Worm (Caenorhabditis elegans) whole organism, mixed stage, embryonic: ENCODE results near the gene ZC443.3.

Experiments
- M03D4.4 ChIP-seq: sonication (generic microtip); optimal IDR thresholded peaks from 2 replicates; lab custom pipeline; 2017; ENCODE audit warnings: mild to moderate bottlenecking, missing genetic modification characterization, missing compliant biosample characterization
- bed-3 ChIP-seq: fragments of 200-800 bp; sonication (Bioruptor generic); optimal IDR thresholded peaks from 3 replicates; lab custom pipeline; 2018; ENCODE audit warnings: mild to moderate bottlenecking, missing genetic modification characterization, moderate library complexity, missing compliant biosample characterization
- blmp-1 ChIP-seq: fragments of 150-350 bp; optimal IDR thresholded peaks from 2 replicates; lab custom pipeline; 2014; ENCODE audit warnings: missing biosample characterization, missing genetic modification characterization
- ceh-39 ChIP-seq: fragments of 150-350 bp; optimal IDR thresholded peaks from 2 replicates; lab custom pipeline; 2014; ENCODE audit warnings: missing biosample characterization, missing genetic modification characterization
- ceh-43 ChIP-seq: fragments of 200-800 bp; sonication (Bioruptor generic); optimal IDR thresholded peaks from 2 replicates; lab custom pipeline; 2018; ENCODE audit warnings: mild to moderate bottlenecking, missing genetic modification characterization, moderate library complexity, missing compliant biosample characterization
- ceh-83 ChIP-seq: fragments of 200-800 bp; sonication (Bioruptor generic); optimal IDR thresholded peaks from 2 replicates; lab custom pipeline; 2018; ENCODE audit warnings: mild to moderate bottlenecking, missing genetic modification characterization, missing compliant biosample characterization
- ces-1 ChIP-seq: fragments of 150-350 bp; optimal IDR thresholded peaks from 2 replicates; lab custom pipeline; 2014; ENCODE audit warnings: missing biosample characterization, missing genetic modification reagents, missing genetic modification characterization
- cnd-1 ChIP-seq: fragments of 200-800 bp; sonication (Bioruptor generic); optimal IDR thresholded peaks from 2 replicates; lab custom pipeline; 2018; ENCODE audit warnings: mild to moderate bottlenecking, missing genetic modification characterization, missing compliant biosample characterization
- drap-1 ChIP-seq: fragments of 200-800 bp; sonication (Bioruptor generic); optimal IDR thresholded peaks from 3 replicates; lab custom pipeline; 2018; ENCODE audit warnings: mild to moderate bottlenecking, missing genetic modification characterization, missing compliant biosample characterization
- elt-1 ChIP-seq: sonication (generic microtip); optimal IDR thresholded peaks from 2 replicates; lab custom pipeline; 2017; ENCODE audit warnings: missing genetic modification characterization, mild to moderate bottlenecking, missing compliant biosample characterization, antibody characterized with exemption, moderate library complexity, borderline replicate concordance; ENCODE audit not compliant: insufficient read depth
- elt-3 ChIP-seq: fragments of 150-350 bp; optimal IDR thresholded peaks from 2 replicates; lab custom pipeline; 2014; ENCODE audit warnings: missing biosample characterization, missing genetic modification characterization
- flh-1 ChIP-seq: fragments of 200-800 bp; sonication (Bioruptor generic); optimal IDR thresholded peaks from 2 replicates; lab custom pipeline; 2018; ENCODE audit warnings: mild to moderate bottlenecking, missing genetic modification characterization, moderate library complexity, missing compliant biosample characterization
- ham-2 ChIP-seq: fragments of 200-800 bp; sonication (Bioruptor generic); optimal IDR thresholded peaks from 2 replicates; lab custom pipeline; 2018; ENCODE audit warnings: mild to moderate bottlenecking, missing genetic modification characterization, missing compliant biosample characterization
- hlh-1 ChIP-seq: fragments of 150-350 bp; optimal IDR thresholded peaks from 2 replicates; lab custom pipeline; 2014; ENCODE audit warnings: missing biosample characterization, missing genetic modification reagents, missing genetic modification characterization
- lin-13 ChIP-seq: fragments of 150-350 bp; optimal IDR thresholded peaks from 2 replicates; lab custom pipeline; 2014; ENCODE audit warnings: missing biosample characterization, missing genetic modification characterization
- lin-32 ChIP-seq: fragments of 200-800 bp; sonication (Bioruptor generic); optimal IDR thresholded peaks from 2 replicates; lab custom pipeline; 2018; ENCODE audit warnings: mild to moderate bottlenecking, missing genetic modification characterization, missing compliant biosample characterization
- lsy-2 ChIP-seq: fragments of 150-350 bp; optimal IDR thresholded peaks from 2 replicates; lab custom pipeline; 2014; ENCODE audit warnings: missing biosample characterization, missing genetic modification characterization
- mab-5 ChIP-seq: fragments of 150-350 bp; optimal IDR thresholded peaks from 2 replicates; lab custom pipeline; 2014; ENCODE audit warnings: missing biosample characterization, missing genetic modification characterization
- mep-1 ChIP-seq: fragments of 150-350 bp; optimal IDR thresholded peaks from 2 replicates; lab custom pipeline; 2017; ENCODE audit warnings: missing biosample characterization, missing genetic modification reagents, missing genetic modification characterization, inconsistent platforms
- mls-2 ChIP-seq: sonication (generic microtip); optimal IDR thresholded peaks from 2 replicates; lab custom pipeline; 2016; ENCODE audit warnings: mild to moderate bottlenecking, missing genetic modification characterization, moderate library complexity, missing compliant biosample characterization
- nhr-12 ChIP-seq: fragments of 150-350 bp; optimal IDR thresholded peaks from 2 replicates; lab custom pipeline; 2014; ENCODE audit warnings: missing biosample characterization, missing genetic modification characterization
- nhr-2 ChIP-seq: fragments of 150-350 bp; optimal IDR thresholded peaks from 2 replicates; lab custom pipeline; 2014; ENCODE audit warnings: missing biosample characterization, missing genetic modification characterization
- nhr-237 ChIP-seq: fragments of 150-350 bp; optimal IDR thresholded peaks from 2 replicates; lab custom pipeline; 2014; ENCODE audit warnings: missing biosample characterization, missing genetic modification characterization
- nhr-28 ChIP-seq: fragments of 150-350 bp; optimal IDR thresholded peaks from 2 replicates; lab custom pipeline; 2014; ENCODE audit warnings: missing biosample characterization, missing genetic modification characterization
- nhr-76 ChIP-seq: sonication (generic microtip); optimal IDR thresholded peaks from 2 replicates; lab custom pipeline; 2017; ENCODE audit warnings: missing biosample characterization, missing genetic modification characterization
- pha-4 ChIP-seq: fragments of 150-350 bp; optimal IDR thresholded peaks from 2 replicates; lab custom pipeline; 2018; ENCODE audit warnings: missing biosample characterization, missing genetic modification reagents, missing genetic modification characterization
- sem-2 ChIP-seq: fragments of 200-800 bp; sonication (Bioruptor generic); optimal IDR thresholded peaks from 2 replicates; lab custom pipeline; 2018; ENCODE audit warnings: mild to moderate bottlenecking, missing genetic modification characterization, missing compliant biosample characterization
- snpc-4 ChIP-seq: fragments of 150-350 bp; optimal IDR thresholded peaks from 2 replicates; lab custom pipeline; 2014; ENCODE audit warnings: missing biosample characterization, missing genetic modification characterization
- sptf-1 ChIP-seq: sonication (generic microtip); optimal IDR thresholded peaks from 2 replicates; lab custom pipeline; 2017; ENCODE audit warnings: mild to moderate bottlenecking, missing genetic modification characterization, moderate library complexity, missing compliant biosample characterization
- tbx-8 ChIP-seq: fragments of 200-800 bp; sonication (Bioruptor generic); optimal IDR thresholded peaks from 2 replicates; lab custom pipeline; 2018; ENCODE audit warnings: mild to moderate bottlenecking, missing genetic modification characterization, moderate library complexity, missing compliant biosample characterization
- unc-120 ChIP-seq: sonication (generic microtip); optimal IDR thresholded peaks from 2 replicates; lab custom pipeline; 2017; ENCODE audit warnings: missing genetic modification characterization, missing compliant biosample characterization; ENCODE audit not compliant: poor library complexity, severe bottlenecking
- unc-39 ChIP-seq: fragments of 150-350 bp; optimal IDR thresholded peaks from 2 replicates; lab custom pipeline; 2014; ENCODE audit warnings: missing biosample characterization, missing genetic modification characterization
- unc-62 ChIP-seq: fragments of 150-350 bp; optimal IDR thresholded peaks from 2 replicates; lab custom pipeline; 2014; ENCODE audit warnings: missing biosample characterization, missing genetic modification reagents, missing genetic modification characterization
- zip-8 ChIP-seq: fragments of 150-350 bp; optimal IDR thresholded peaks from 2 replicates; lab custom pipeline; 2014; ENCODE audit warnings: missing biosample characterization, missing genetic modification characterization
- ztf-11 ChIP-seq: fragments of 150-350 bp; optimal IDR thresholded peaks from 2 replicates; lab custom pipeline; 2014; ENCODE audit warnings: missing biosample characterization, missing genetic modification characterization

Gene ZC443.3

ce11 chrV:12792752-12793151, 21.2 kb downstream of the ZC443.3 start, which contains the start of gene ugt-5:
ugt-5 (minus strand) TSS chrV:12792965.
- TF ChIP-seq mls-2 (tag; lab: Kevin White, UChicago) (no peak), unc-39 (tag; lab: Kevin White, UChicago) (no peak), mab-5 (tag; lab: Kevin White, UChicago) (no peak), ceh-39 (tag; lab: Kevin White, UChicago) (no peak), ces-1 (no peak), bed-3 (GFP tag; lab: Kevin White, UChicago) (no peak), unc-120 (tag; lab: Kevin White, UChicago) (no peak), tbx-8 (GFP tag; lab: Kevin White, UChicago) (no peak), blmp-1 (tag; lab: Kevin White, UChicago) (no peak), M03D4.4 (no peak), ceh-83 (GFP tag; lab: Kevin White, UChicago) (no peak)
- TF ChIP-seq, all 35 proteins: peak for 0

ce11 chrV:12790188-12790587, 23.7 kb downstream of the ZC443.3 start, which contains the start of gene srbc-43:
srbc-43 (minus strand) TSS chrV:12790518.
- TF ChIP-seq tbx-8 (GFP tag; lab: Kevin White, UChicago): no peak
- TF ChIP-seq hlh-1 (tag; lab: Kevin White, UChicago): no peak
- TF ChIP-seq ceh-83 (GFP tag; lab: Kevin White, UChicago): no peak
- no peak for TF ChIP-seq pha-4 (tag; lab: Kevin White, UChicago)

ce11 chrV:12788451-12788850, 25.5 kb downstream of the ZC443.3 start, which contains the start of gene srbc-44:
srbc-44 (minus strand) TSS chrV:12788551.
- TF ChIP-seq cnd-1: no peak
- TF ChIP-seq ham-2: no peak
- no peak for TF ChIP-seq unc-62
- TF ChIP-seq nhr-28: no peak
- no peak for TF ChIP-seq bed-3 (GFP tag; lab: Kevin White, UChicago)
- TF ChIP-seq elt-1 (tag; lab: Kevin White, UChicago): no peak
- TF ChIP-seq lin-13 (tag; lab: Kevin White, UChicago): no peak
- no peak for TF ChIP-seq lsy-2 (tag; lab: Kevin White, UChicago)
- no peak for TF ChIP-seq ceh-83 (GFP tag; lab: Kevin White, UChicago)
- no peak for TF ChIP-seq pha-4 (tag; lab: Kevin White, UChicago)
- TF ChIP-seq lin-32 (GFP tag; lab: Kevin White, UChicago): no peak
- no peak for TF ChIP-seq mab-5 (tag; lab: Kevin White, UChicago)
- no peak for TF ChIP-seq mls-2 (tag; lab: Kevin White, UChicago)
- TF ChIP-seq hlh-1 (tag; lab: Kevin White, UChicago): no peak
- no peak for TF ChIP-seq unc-120 (tag; lab: Kevin White, UChicago)
- no peak for TF ChIP-seq ztf-11 (tag; lab: Kevin White, UChicago)
- no peak for TF ChIP-seq nhr-237 (tag; lab: Kevin White, UChicago)

ce11 chrV:12787026-12787425, 26.9 kb downstream of the ZC443.3 start, which contains the start of gene fkb-4:
fkb-4 (minus strand) TSS chrV:12787126.
- no peak for TF ChIP-seq zip-8 (tag; lab: Kevin White, UChicago)
- TF ChIP-seq ztf-11 (tag; lab: Kevin White, UChicago): no peak
- TF ChIP-seq nhr-12 (tag; lab: Kevin White, UChicago): no peak
- TF ChIP-seq hlh-1 (tag; lab: Kevin White, UChicago): no peak
- no peak for TF ChIP-seq flh-1
- no peak for TF ChIP-seq sptf-1 (tag; lab: Kevin White, UChicago)
- no peak for TF ChIP-seq unc-120 (tag; lab: Kevin White, UChicago)
- TF ChIP-seq ceh-43 (GFP tag; lab: Kevin White, UChicago): no peak
- TF ChIP-seq sem-2 (GFP tag; lab: Kevin White, UChicago): no peak
- no peak for TF ChIP-seq mab-5 (tag; lab: Kevin White, UChicago)

DNA sequence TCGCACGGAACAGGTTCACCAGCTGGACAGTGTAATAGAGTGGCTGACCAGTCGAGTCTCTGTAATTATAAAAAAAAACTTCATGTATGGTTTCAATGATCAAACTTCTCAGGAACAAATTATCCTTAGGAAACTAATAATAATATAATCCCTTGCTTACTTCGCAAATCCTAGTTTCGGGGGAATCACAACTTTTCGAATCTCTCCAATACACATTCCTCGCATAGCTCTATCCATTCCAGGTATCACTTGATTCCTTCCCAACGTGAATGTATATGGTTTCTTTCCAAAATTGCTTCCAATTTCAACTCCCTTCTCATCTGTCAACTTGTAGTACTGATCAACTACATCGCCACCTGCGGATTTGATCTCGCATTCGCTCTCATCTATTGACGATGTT, 27.6 kb downstream of the ZC443.3 start:
- TF ChIP-seq snpc-4 (no peak), hlh-1 (tag; lab: Kevin White, UChicago) (no peak), mep-1 (tag; lab: Kevin White, UChicago) (no peak), mab-5 (tag; lab: Kevin White, UChicago) (no peak), blmp-1 (tag; lab: Kevin White, UChicago) (no peak), flh-1 (no peak), sem-2 (GFP tag; lab: Kevin White, UChicago) (no peak), pha-4 (tag; lab: Kevin White, UChicago) (no peak), lsy-2 (tag; lab: Kevin White, UChicago) (no peak), sptf-1 (tag; lab: Kevin White, UChicago) (no peak), nhr-76 (no peak), nhr-2 (tag; lab: Kevin White, UChicago) (no peak), cnd-1 (no peak), ham-2 (no peak), drap-1 (GFP tag; lab: Kevin White, UChicago) (no peak), nhr-12 (tag; lab: Kevin White, UChicago) (no peak), unc-39 (tag; lab: Kevin White, UChicago) (no peak), elt-3 (no peak), nhr-237 (tag; lab: Kevin White, UChicago) (no peak), unc-120 (tag; lab: Kevin White, UChicago) (no peak)
